Fruit fly (Drosophila melanogaster) ovary, adult (tissue): ENCODE data around the gene Taf10.

Source experiments
- CG17801 ChIP-seq: fragments of 200-800 bp; optimal IDR thresholded peaks from 2 replicates; lab custom pipeline; 2019; ENCODE audit warnings: missing biosample characterization, mild to moderate bottlenecking, missing genetic modification characterization, moderate library complexity; ENCODE audit not compliant: partially characterized antibody

The Taf10 gene

DNA sequence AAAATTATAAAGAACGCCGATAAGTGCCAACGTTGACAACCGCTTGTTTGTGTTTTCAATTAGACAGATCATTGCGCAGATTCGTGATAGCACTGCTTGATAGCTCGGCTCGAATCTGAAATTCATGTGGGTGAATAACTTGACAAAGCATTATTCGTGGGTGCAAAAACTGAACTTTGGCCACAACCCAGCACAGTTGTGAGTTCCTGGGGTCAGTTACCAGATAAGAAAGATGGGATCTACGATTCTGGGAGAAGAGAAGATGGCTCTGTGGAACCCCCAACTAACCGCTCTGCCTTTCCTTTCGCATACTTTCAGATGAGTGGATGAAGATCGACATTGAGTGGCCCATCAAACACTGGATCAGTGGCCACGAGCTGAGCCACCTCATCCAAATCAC, 43.1 kb downstream of the Taf10 start:
- TF ChIP-seq CG17801 (GFP tag; lab: Kevin White, UChicago): no peak

DNA sequence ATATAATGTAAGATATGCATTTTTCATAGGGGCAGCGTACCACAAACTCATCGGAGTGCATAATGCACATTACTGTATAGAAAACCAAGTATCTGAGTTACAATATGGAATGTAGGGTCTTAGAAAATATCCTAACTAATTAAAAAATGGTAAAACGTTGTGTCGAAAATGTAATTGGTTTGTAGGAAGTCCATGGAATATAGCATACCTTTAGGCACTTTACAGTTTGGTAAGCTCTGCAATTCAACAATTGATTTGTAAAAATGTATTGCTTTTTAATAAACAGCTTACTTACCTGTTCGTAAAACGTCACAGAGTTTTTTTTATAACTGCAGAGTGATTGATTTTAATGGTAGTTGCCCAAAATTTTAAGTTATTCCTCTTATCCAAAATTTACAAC, 44.4 kb downstream of the Taf10 start, which contains the start of gene CG2964:
CG2964 (plus strand) TSS at position 301 of the 400 bp plus-strand sequence.
- TF ChIP-seq CG17801 (GFP tag; lab: Kevin White, UChicago): no peak

DNA sequence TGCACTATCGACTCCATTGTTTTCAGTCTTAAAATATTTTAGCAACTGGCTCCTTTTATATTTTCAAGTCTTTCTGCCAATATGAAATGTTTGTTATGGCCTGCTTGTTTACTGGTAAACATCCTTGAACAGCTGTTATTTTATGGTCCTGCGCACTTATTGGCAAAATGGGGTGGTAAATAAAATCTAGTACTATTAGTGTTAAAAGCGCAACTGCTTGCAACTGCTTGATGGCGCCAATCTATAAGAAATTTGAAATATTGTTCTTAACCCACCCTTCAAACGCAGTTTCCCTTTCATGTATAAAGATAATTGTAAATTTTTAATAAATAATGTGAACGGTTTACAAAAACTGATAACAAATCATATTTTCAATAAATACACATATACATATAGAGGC, 48.0 kb downstream of the Taf10 start, which contains the start of gene G6P:
G6P (minus strand) TSS at position 88 of the 400 bp plus-strand sequence.
- TF ChIP-seq CG17801 (GFP tag; lab: Kevin White, UChicago): no peak
